Fruit fly (Drosophila melanogaster) whole organism, pupa: ENCODE data around the gene CG8191.

ENCODE experiments used
- CG10348 ChIP-seq: fragments of 200-800 bp; sonication (Bioruptor generic); IDR thresholded peaks from 2 replicates; pipeline ENCODE4 v1.3.6; 2022; ENCODE audit warnings: missing biosample characterization, missing genetic modification characterization
- CG12605 ChIP-seq: fragments of 200-800 bp; sonication (Bioruptor generic); IDR thresholded peaks from 2 replicates; pipeline ENCODE4 v1.3.6; 2022; ENCODE audit warnings: missing biosample characterization, missing genetic modification characterization
- CG13204 ChIP-seq: fragments of 200-800 bp; sonication (Bioruptor generic); optimal IDR thresholded peaks from 2 replicates; lab custom pipeline; 2018; ENCODE audit warnings: missing biosample characterization, mild to moderate bottlenecking, missing genetic modification characterization, moderate library complexity
- CG14655 ChIP-seq: fragments of 200-800 bp; sonication (Bioruptor generic); optimal IDR thresholded peaks from 3 replicates; lab custom pipeline; 2017; ENCODE audit warnings: mild to moderate bottlenecking, missing biosample characterization, missing genetic modification reagents, missing genetic modification characterization
- CG15710 ChIP-seq: fragments of 200-800 bp; sonication (Bioruptor generic); optimal IDR thresholded peaks from 2 replicates; lab custom pipeline; 2018; ENCODE audit warnings: missing biosample characterization, mild to moderate bottlenecking, missing genetic modification characterization, moderate library complexity
- CG17806 ChIP-seq: fragments of 200-800 bp; sonication (Bioruptor generic); optimal IDR thresholded peaks from 2 replicates; lab custom pipeline; 2018; ENCODE audit warnings: missing biosample characterization, mild to moderate bottlenecking, missing genetic modification characterization, moderate library complexity
- CG32121 ChIP-seq: fragments of 200-800 bp; sonication (Bioruptor generic); IDR thresholded peaks from 2 replicates; pipeline ENCODE4 v1.3.6; 2022; ENCODE audit warnings: missing biosample characterization, missing genetic modification characterization
- CG34367 ChIP-seq: fragments of 200-800 bp; sonication (Bioruptor generic); optimal IDR thresholded peaks from 2 replicates; lab custom pipeline; 2018; ENCODE audit warnings: missing biosample characterization, mild to moderate bottlenecking, missing genetic modification characterization
- CG4496 ChIP-seq: fragments of 200-800 bp; sonication (Bioruptor generic); IDR thresholded peaks from 3 replicates; pipeline ENCODE4 v1.3.6; 2022; ENCODE audit warnings: missing biosample characterization, missing genetic modification characterization
- CG8159 ChIP-seq: fragments of 200-800 bp; sonication (Bioruptor generic); optimal IDR thresholded peaks from 3 replicates; lab custom pipeline; 2018; ENCODE audit warnings: missing biosample characterization, mild to moderate bottlenecking, missing genetic modification characterization, moderate library complexity
- CG8301 ChIP-seq: fragments of 200-800 bp; sonication (Bioruptor generic); optimal IDR thresholded peaks from 2 replicates; lab custom pipeline; 2018; ENCODE audit warnings: missing biosample characterization, mild to moderate bottlenecking, missing genetic modification characterization
- CG9948 ChIP-seq: fragments of 200-800 bp; sonication (Bioruptor generic); optimal IDR thresholded peaks from 2 replicates; lab custom pipeline; 2018; ENCODE audit warnings: missing biosample characterization, mild to moderate bottlenecking, missing genetic modification characterization, moderate library complexity
- D1 ChIP-seq: fragments of 200-800 bp; sonication (Bioruptor generic); optimal IDR thresholded peaks from 2 replicates; lab custom pipeline; 2018; ENCODE audit warnings: missing biosample characterization, mild to moderate bottlenecking, missing genetic modification characterization, moderate library complexity
- EcR ChIP-seq: fragments of 200-800 bp; sonication (Bioruptor generic); optimal IDR thresholded peaks from 3 replicates; lab custom pipeline; 2019; ENCODE audit warnings: missing biosample characterization, missing genetic modification characterization, mild to moderate bottlenecking, moderate library complexity, missing genetic modification reagents
- Ets98B ChIP-seq: fragments of 200-800 bp; sonication (Bioruptor generic); IDR thresholded peaks from 2 replicates; pipeline ENCODE4 v1.3.6; 2022; ENCODE audit warnings: missing biosample characterization, missing genetic modification characterization
- Pif1A ChIP-seq: fragments of 200-800 bp; sonication (Bioruptor generic); optimal IDR thresholded peaks from 3 replicates; lab custom pipeline; 2016; ENCODE audit warnings: missing biosample characterization, missing genetic modification characterization
- Pif1B ChIP-seq: fragments of 200-800 bp; sonication (Bioruptor generic); optimal IDR thresholded peaks from 3 replicates; lab custom pipeline; 2016; ENCODE audit warnings: missing biosample characterization, missing genetic modification characterization
- Snoo ChIP-seq: fragments of 200-800 bp; sonication (Bioruptor generic); optimal IDR thresholded peaks from 3 replicates; lab custom pipeline; 2017; ENCODE audit warnings: missing biosample characterization, mild to moderate bottlenecking, missing genetic modification characterization, inconsistent platforms
- fd96Ca ChIP-seq: fragments of 200-800 bp; sonication (Bioruptor generic); IDR thresholded peaks from 3 replicates; pipeline ENCODE4 v1.3.6; 2022; ENCODE audit warnings: missing biosample characterization, missing genetic modification characterization
- gl ChIP-seq: fragments of 200-800 bp; sonication (Bioruptor generic); optimal IDR thresholded peaks from 2 replicates; lab custom pipeline; 2018; ENCODE audit warnings: missing biosample characterization, mild to moderate bottlenecking, missing genetic modification characterization
- rn ChIP-seq: fragments of 200-800 bp; sonication (Bioruptor generic); IDR thresholded peaks from 2 replicates; pipeline ENCODE4 v1.3.6; 2022; ENCODE audit warnings: missing biosample characterization, missing genetic modification characterization

The CG8191 gene

DNA sequence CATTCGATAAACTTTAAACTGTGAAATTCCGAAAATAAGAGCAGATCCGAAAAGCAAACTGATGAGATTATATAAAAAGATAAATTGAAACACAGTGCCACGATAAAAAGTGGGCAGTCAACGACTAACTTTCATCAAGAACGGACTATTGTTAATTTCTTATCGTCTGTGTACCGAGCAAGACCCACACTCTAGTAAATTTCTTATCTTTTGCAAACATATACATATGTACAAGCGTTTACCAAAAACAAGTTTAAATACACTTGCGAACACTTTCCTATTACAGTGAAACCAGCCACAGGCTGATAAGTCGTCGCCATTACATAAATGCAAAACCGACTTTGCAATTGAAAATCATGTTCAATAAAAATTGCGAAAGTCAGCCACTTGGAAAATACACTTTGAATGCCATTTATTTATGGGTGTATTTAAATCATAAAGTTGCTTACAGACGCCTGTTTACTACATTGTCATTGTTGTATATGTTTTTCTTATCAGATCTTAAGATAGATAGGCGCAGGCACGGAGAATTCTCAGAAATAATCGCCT, 26.8 kb downstream of the CG8191 start:
- TF ChIP-seq CG13204 (GFP tag; lab: Kevin White, UChicago): no peak
- no peak for TF ChIP-seq CG34367
- no peak for TF ChIP-seq CG15710 (tag; lab: Kevin White, UChicago)

- TF ChIP-seq EcR (GFP tag; lab: Kevin White, UChicago) (peak; percentile 11), CG4496 (GFP tag; lab: Robert Waterston, UW) (no peak)
Observed at dm6 chrX:15759752-15760446, 27.9 kb downstream of the CG8191 start.

DNA sequence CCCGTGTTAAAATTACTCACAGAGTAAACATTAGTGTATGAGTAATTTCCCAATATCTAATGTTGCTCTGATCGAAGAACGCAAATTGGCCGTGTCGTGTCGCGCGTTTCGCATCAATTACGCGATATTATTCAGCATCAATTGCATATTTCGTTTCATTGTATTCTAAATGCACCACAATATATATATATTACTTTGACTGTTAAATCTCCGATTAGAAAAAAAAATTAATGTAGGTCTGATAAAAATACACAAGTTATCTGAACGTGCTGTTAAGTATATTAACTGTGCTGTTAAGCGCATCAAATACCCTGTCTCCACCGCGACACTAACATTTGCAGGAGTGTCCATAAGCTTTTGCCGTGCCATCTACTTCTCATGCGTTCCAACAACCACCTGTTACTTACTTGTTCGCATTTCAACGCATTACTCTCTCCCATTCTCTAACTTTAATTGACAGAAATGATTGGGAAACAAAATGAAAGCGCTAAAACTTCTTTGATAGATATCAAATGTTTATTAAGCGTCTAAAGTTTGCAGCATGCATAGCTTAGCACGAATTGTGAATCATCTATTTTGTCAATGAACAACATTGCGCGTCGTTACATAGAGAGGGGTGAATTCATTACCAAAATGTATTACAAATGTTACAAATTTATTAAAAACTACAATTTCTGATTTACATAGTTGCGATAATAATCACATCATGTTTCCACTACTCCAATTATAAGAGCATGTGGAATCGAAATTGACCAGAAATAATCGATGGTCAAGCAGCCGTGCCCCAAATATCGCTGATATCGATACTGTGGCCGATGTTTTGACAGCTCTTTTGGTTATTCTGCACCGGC, 28.7 kb downstream of the CG8191 start, which contains the start of the genes Graf and mRpL3:
Gene Graf, minus strand, starts transcription at position 287 of the 851 bp plus-strand sequence.
Gene mRpL3, plus strand, starts transcription at position 802 of the 851 bp plus-strand sequence.
- TF ChIP-seq Ets98B (GFP tag; lab: Robert Waterston, UW) (no peak), EcR (GFP tag; lab: Kevin White, UChicago) (no peak), CG32121 (GFP tag; lab: Robert Waterston, UW) (no peak), CG10348 (GFP tag; lab: Robert Waterston, UW) (no peak), CG15710 (tag; lab: Kevin White, UChicago) (no peak), fd96Ca (GFP tag; lab: Robert Waterston, UW) (no peak), CG4496 (GFP tag; lab: Robert Waterston, UW) (no peak), D1 (no peak), gl (no peak), CG9948 (tag; lab: Kevin White, UChicago) (no peak), CG12605 (GFP tag; lab: Robert Waterston, UW) (no peak), CG13204 (GFP tag; lab: Kevin White, UChicago) (no peak), CG8301 (tag; lab: Kevin White, UChicago) (no peak), Snoo (tag; lab: Kevin White, UChicago) (no peak), CG14655 (no peak), CG8159 (no peak), rn (GFP tag; lab: Robert Waterston, UW) (no peak), CG17806 (tag; lab: Kevin White, UChicago) (no peak), Pif1A (no peak), CG34367 (no peak)

DNA sequence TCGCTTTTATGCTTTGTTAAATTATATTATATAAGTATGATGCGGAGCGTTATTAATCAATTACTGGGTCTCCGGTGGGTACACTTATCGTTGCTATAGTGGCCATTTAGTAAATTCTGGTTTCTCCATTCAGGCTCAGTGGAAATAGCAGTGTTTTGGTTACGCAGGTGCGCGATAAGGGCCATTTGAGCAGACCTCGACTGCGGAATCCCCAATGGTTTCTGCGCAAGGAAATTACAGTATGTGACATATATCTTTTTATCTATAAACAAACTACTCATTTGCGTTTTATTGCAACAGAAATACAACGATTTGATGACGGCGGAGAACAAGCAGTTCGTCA, 29.3 kb downstream of the CG8191 start:
- no peak for TF ChIP-seq EcR (GFP tag; lab: Kevin White, UChicago)
- TF ChIP-seq Snoo (tag; lab: Kevin White, UChicago): no peak
- TF ChIP-seq CG8301 (tag; lab: Kevin White, UChicago): no peak
- no peak for TF ChIP-seq CG13204 (GFP tag; lab: Kevin White, UChicago)

DNA sequence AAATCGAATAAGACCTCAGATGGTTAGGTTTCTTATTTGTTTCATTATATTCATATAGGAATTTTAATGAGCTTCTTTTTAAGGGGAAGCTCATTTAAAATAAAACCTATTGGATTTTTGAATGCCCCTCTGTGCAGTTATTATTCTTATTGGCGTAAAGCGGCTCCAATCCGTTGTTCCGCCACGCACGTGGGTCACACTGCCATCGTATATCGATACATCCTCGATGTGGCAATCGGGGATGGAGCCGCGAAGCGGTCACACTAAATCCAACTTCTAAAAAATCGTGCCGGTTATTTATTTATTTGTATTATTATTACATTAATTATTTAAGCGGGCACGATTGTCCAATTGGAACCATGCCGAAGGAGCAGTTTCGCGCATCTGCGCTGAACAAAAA, 30.7 kb downstream of the CG8191 start, which contains the start of gene Polr3A:
Gene Polr3A, plus strand, starts transcription at position 234 of the 400 bp plus-strand sequence.
- no peak for TF ChIP-seq CG4496 (GFP tag; lab: Robert Waterston, UW)
- no peak for TF ChIP-seq Ets98B (GFP tag; lab: Robert Waterston, UW)
- TF ChIP-seq Pif1A: no peak
- TF ChIP-seq CG34367: no peak
- no peak for TF ChIP-seq CG15710 (tag; lab: Kevin White, UChicago)
- TF ChIP-seq Snoo (tag; lab: Kevin White, UChicago): no peak
- TF ChIP-seq CG13204 (GFP tag; lab: Kevin White, UChicago): no peak
- no peak for TF ChIP-seq CG17806 (tag; lab: Kevin White, UChicago)
- TF ChIP-seq gl: no peak
- no peak for TF ChIP-seq D1
- no peak for TF ChIP-seq CG12605 (GFP tag; lab: Robert Waterston, UW)
- TF ChIP-seq CG32121 (GFP tag; lab: Robert Waterston, UW): no peak
- TF ChIP-seq rn (GFP tag; lab: Robert Waterston, UW): no peak
- TF ChIP-seq EcR (GFP tag; lab: Kevin White, UChicago): no peak
- TF ChIP-seq CG9948 (tag; lab: Kevin White, UChicago): no peak
- no peak for TF ChIP-seq CG14655
- no peak for TF ChIP-seq Pif1B (GFP tag; lab: Kevin White, UChicago)
- no peak for TF ChIP-seq CG10348 (GFP tag; lab: Robert Waterston, UW)

DNA sequence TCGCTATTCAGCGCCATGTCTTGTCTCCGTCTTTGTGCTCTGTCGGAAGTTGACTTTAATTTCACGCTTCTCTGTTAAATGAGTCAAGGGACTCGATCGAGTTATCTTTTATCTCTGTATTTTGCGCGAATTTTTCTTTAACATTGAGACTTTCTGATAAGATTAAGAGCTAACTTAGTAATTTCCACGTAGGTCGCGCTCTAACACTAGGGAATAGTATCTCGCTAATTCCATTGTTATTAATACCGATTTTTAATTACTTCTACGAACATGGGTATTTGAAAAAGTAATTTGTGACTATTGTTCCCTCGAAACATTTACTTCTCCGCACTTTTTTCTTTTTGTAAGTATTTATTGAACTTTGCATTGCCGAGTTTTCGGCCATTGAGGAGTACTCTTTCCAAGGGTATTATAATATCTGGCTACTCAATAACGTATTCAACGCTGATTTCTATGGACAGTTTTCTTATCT, 34.5 kb downstream of the CG8191 start, which contains the start of gene CG8952:
Gene CG8952, minus strand, starts transcription at position 51 of the 472 bp plus-strand sequence.
- TF ChIP-seq CG12605 (GFP tag; lab: Robert Waterston, UW) (no peak), gl (no peak), CG34367 (no peak), CG10348 (GFP tag; lab: Robert Waterston, UW) (no peak), Ets98B (GFP tag; lab: Robert Waterston, UW) (no peak), Pif1A (no peak), CG4496 (GFP tag; lab: Robert Waterston, UW) (no peak), CG17806 (tag; lab: Kevin White, UChicago) (no peak), CG9948 (tag; lab: Kevin White, UChicago) (no peak), fd96Ca (GFP tag; lab: Robert Waterston, UW) (no peak), CG8301 (tag; lab: Kevin White, UChicago) (no peak), CG32121 (GFP tag; lab: Robert Waterston, UW) (no peak)
